Worm (Caenorhabditis elegans) whole organism, late embryonic: ENCODE measurements around the gene unc-18.

Experiments
- C38D4.7 ChIP-seq: fragments of 200-800 bp; sonication (Bioruptor generic); optimal IDR thresholded peaks from 2 replicates; lab custom pipeline; 2018; ENCODE audit warnings: mild to moderate bottlenecking, missing genetic modification characterization, moderate library complexity, missing compliant biosample characterization
- K02D7.2 ChIP-seq: sonication (generic microtip); optimal IDR thresholded peaks from 2 replicates; lab custom pipeline; 2017; ENCODE audit warnings: mild to moderate bottlenecking, missing genetic modification characterization, missing compliant biosample characterization
- K09A11.1 ChIP-seq: sonication (generic microtip); optimal IDR thresholded peaks from 2 replicates; lab custom pipeline; 2017; ENCODE audit warnings: antibody characterized with exemption, mild to moderate bottlenecking, missing genetic modification characterization, missing compliant biosample characterization; ENCODE audit not compliant: insufficient read depth
- T23F11.4 ChIP-seq: fragments of 200-800 bp; sonication (Bioruptor generic); optimal IDR thresholded peaks from 2 replicates; lab custom pipeline; 2018; ENCODE audit warnings: mild to moderate bottlenecking, missing genetic modification characterization, missing compliant biosample characterization
- ama-1 ChIP-seq: fragments of 150-350 bp; optimal IDR thresholded peaks from 2 replicates; lab custom pipeline; 2014
- ceh-2 ChIP-seq: sonication (generic microtip); optimal IDR thresholded peaks from 2 replicates; lab custom pipeline; 2016; ENCODE audit warnings: missing genotype, missing genetic modification characterization, missing compliant biosample characterization
- ceh-30 ChIP-seq: fragments of 150-350 bp; optimal IDR thresholded peaks from 2 replicates; lab custom pipeline; 2014; ENCODE audit warnings: missing biosample characterization, missing genetic modification characterization
- ceh-31 ChIP-seq: sonication (generic microtip); optimal IDR thresholded peaks from 2 replicates; lab custom pipeline; 2016; ENCODE audit warnings: missing genetic modification characterization, missing compliant biosample characterization
- ceh-34 ChIP-seq: sonication (generic microtip); optimal IDR thresholded peaks from 2 replicates; lab custom pipeline; 2016; ENCODE audit warnings: mild to moderate bottlenecking, missing genetic modification characterization, missing compliant biosample characterization
- ceh-45 ChIP-seq: fragments of 200-800 bp; sonication (Bioruptor generic); IDR thresholded peaks from 2 replicates; pipeline ENCODE4 v1.3.6; 2022; ENCODE audit warnings: missing genetic modification reagents, missing genetic modification characterization, missing compliant biosample characterization
- ceh-48 ChIP-seq: sonication (generic microtip); optimal IDR thresholded peaks from 2 replicates; lab custom pipeline; 2016; ENCODE audit warnings: missing genetic modification characterization, inconsistent platforms, missing compliant biosample characterization
- che-1 ChIP-seq: sonication (generic microtip); optimal IDR thresholded peaks from 2 replicates; lab custom pipeline; 2016; ENCODE audit warnings: mild to moderate bottlenecking, missing genetic modification characterization, missing compliant biosample characterization
- dmd-4 ChIP-seq: sonication (generic microtip); optimal IDR thresholded peaks from 2 replicates; lab custom pipeline; 2016; ENCODE audit warnings: borderline replicate concordance, missing genetic modification characterization, missing compliant biosample characterization
- elt-2 ChIP-seq: sonication (generic microtip); optimal IDR thresholded peaks from 2 replicates; lab custom pipeline; 2016; ENCODE audit warnings: missing genetic modification reagents, missing genetic modification characterization, missing compliant biosample characterization
- elt-4 ChIP-seq: sonication (generic microtip); optimal IDR thresholded peaks from 2 replicates; lab custom pipeline; 2016; ENCODE audit warnings: missing genetic modification characterization, missing compliant biosample characterization
- ets-4 ChIP-seq: sonication (generic microtip); optimal IDR thresholded peaks from 2 replicates; lab custom pipeline; 2016; ENCODE audit warnings: missing genetic modification characterization, missing compliant biosample characterization
- eyg-1 ChIP-seq: sonication (generic microtip); optimal IDR thresholded peaks from 2 replicates; lab custom pipeline; 2016; ENCODE audit warnings: missing genotype, missing genetic modification characterization, missing compliant biosample characterization
- fax-1 ChIP-seq: sonication (generic microtip); optimal IDR thresholded peaks from 2 replicates; lab custom pipeline; 2016; ENCODE audit warnings: missing genotype, missing genetic modification characterization, missing compliant biosample characterization
- hlh-13 ChIP-seq: fragments of 200-800 bp; sonication (Bioruptor generic); optimal IDR thresholded peaks from 2 replicates; lab custom pipeline; 2018; ENCODE audit warnings: mild to moderate bottlenecking, missing genetic modification characterization, missing compliant biosample characterization
- hlh-15 ChIP-seq: sonication (generic microtip); optimal IDR thresholded peaks from 2 replicates; lab custom pipeline; 2016; ENCODE audit warnings: missing genetic modification characterization, missing compliant biosample characterization
- hlh-8 ChIP-seq: sonication (generic microtip); optimal IDR thresholded peaks from 2 replicates; lab custom pipeline; 2016; ENCODE audit warnings: missing genotype, missing genetic modification characterization, missing compliant biosample characterization
- lim-6 ChIP-seq: sonication (generic microtip); optimal IDR thresholded peaks from 2 replicates; lab custom pipeline; 2016; ENCODE audit warnings: missing genetic modification characterization, missing compliant biosample characterization
- mec-3 ChIP-seq: sonication (generic microtip); optimal IDR thresholded peaks from 2 replicates; lab custom pipeline; 2016; ENCODE audit warnings: borderline replicate concordance, missing genetic modification characterization, missing compliant biosample characterization
- nhr-11 ChIP-seq: fragments of 150-350 bp; optimal IDR thresholded peaks from 2 replicates; lab custom pipeline; 2014; ENCODE audit warnings: missing biosample characterization, missing genetic modification characterization
- pat-9 ChIP-seq: fragments of 200-800 bp; sonication (Bioruptor generic); optimal IDR thresholded peaks from 2 replicates; lab custom pipeline; 2018; ENCODE audit warnings: mild to moderate bottlenecking, missing genetic modification characterization, moderate library complexity, missing compliant biosample characterization
- pax-1 ChIP-seq: fragments of 150-350 bp; optimal IDR thresholded peaks from 2 replicates; lab custom pipeline; 2014; ENCODE audit warnings: missing biosample characterization, missing genetic modification characterization
- pha-2 ChIP-seq: sonication (generic microtip); optimal IDR thresholded peaks from 2 replicates; lab custom pipeline; 2017; ENCODE audit warnings: mild to moderate bottlenecking, missing genetic modification characterization, missing compliant biosample characterization
- pha-4 ChIP-seq: fragments of 150-350 bp; optimal IDR thresholded peaks from 2 replicates; lab custom pipeline; 2018; ENCODE audit warnings: missing biosample characterization, missing genetic modification reagents, missing genetic modification characterization
- pqm-1 ChIP-seq: sonication (generic microtip); optimal IDR thresholded peaks from 2 replicates; lab custom pipeline; 2016; ENCODE audit warnings: missing genetic modification characterization, missing compliant biosample characterization
- pros-1 ChIP-seq: fragments of 150-350 bp; optimal IDR thresholded peaks from 2 replicates; lab custom pipeline; 2014; ENCODE audit warnings: missing biosample characterization, missing genetic modification reagents, missing genetic modification characterization
- sox-2 ChIP-seq: fragments of 200-800 bp; sonication (Bioruptor generic); IDR thresholded peaks from 2 replicates; pipeline ENCODE4 v1.3.6; 2022; ENCODE audit warnings: missing genetic modification reagents, missing genetic modification characterization, missing compliant biosample characterization
- ttx-3 ChIP-seq: sonication (generic microtip); optimal IDR thresholded peaks from 2 replicates; lab custom pipeline; 2016; ENCODE audit warnings: missing genetic modification reagents, missing genetic modification characterization, missing compliant biosample characterization
- unc-42 ChIP-seq: sonication (generic microtip); optimal IDR thresholded peaks from 2 replicates; lab custom pipeline; 2016; ENCODE audit warnings: missing genotype, missing genetic modification characterization, missing compliant biosample characterization
- unc-55 ChIP-seq: sonication (generic microtip); optimal IDR thresholded peaks from 2 replicates; lab custom pipeline; 2017; ENCODE audit warnings: missing biosample characterization, missing genetic modification reagents, missing genetic modification characterization
- unc-86 ChIP-seq: sonication (generic microtip); optimal IDR thresholded peaks from 2 replicates; lab custom pipeline; 2016; ENCODE audit warnings: missing genetic modification characterization, missing compliant biosample characterization
- ztf-16 ChIP-seq: sonication (generic microtip); optimal IDR thresholded peaks from 2 replicates; lab custom pipeline; 2017; ENCODE audit warnings: missing genetic modification characterization, missing compliant biosample characterization

unc-18 gene

DNA sequence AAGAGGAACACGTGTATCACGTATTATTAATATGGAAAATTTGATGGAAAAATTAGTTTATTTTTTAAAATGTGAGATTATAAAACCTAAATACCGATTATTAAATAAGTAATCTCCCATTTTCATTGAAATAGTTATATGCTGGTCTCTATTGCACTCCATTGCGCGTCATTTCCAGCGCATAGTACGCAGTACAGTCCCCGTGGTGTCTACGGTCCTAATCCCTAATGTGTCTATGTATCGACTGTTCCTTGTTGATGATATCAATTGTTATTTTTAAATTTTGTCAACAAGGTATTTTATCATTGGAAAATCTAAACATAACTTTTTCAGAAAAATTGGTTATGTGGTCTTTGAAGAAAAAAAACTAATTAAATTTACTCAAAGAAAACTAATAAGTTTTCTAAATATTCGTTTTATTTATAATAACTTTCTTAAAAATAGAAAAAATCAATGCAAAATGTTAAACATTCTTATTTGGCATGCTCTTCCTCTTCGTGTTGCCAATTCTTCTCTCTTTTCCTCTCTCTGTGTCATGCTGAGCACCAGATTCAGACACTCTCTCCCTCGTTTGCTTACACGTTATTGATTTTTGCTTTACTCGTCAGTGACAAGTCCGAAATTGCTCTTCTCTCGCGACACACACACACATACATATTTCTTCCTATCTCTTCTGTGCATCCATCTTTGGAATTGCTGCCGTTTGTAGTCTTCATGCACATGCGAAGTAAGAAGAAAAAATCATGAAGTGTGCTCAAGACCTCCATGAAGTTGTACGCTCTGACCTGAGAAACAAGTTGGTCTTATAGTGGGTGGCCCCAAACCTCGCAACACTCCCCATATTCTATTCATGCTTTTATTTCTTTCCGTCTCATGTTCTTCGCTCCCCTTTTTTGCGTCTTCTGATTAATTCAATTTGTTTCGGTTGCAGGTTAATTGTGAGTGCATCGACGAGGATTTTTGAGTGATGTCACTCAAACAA is at the start of gene unc-18:
TSS of gene unc-18 (plus strand) at position 932 of the 982 bp plus-strand sequence.
- peak; percentile 97 for TF ChIP-seq ceh-48 (tag; lab: Kevin White, UChicago)
- TF ChIP-seq ama-1: no peak
- TF ChIP-seq ceh-31 (tag; lab: Kevin White, UChicago): peak; percentile 34
- TF ChIP-seq unc-42: peak; percentile 69

DNA sequence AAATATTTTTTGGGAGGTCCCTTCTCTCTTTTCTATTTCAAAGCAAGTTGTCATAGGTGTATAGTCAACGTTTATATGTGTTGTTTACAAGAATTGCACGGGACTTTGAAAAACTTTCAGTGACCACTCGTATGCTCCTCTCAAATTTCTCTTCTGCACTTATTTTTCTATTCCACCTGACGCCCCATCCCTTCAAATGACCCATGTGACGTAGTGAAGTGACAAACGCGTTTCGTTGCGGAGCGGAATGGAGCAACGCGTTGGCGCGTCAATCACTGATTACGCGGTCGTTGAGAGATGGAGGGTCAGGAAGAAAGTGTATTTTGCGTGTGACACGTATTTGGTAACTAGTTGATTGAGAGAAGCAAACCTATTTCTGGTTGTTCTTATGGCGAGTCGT is 46.7 kb upstream of the unc-18 start:
- TF ChIP-seq K09A11.1 (tag; lab: Kevin White, UChicago): no peak
- no peak for TF ChIP-seq hlh-13 (GFP tag; lab: Kevin White, UChicago)
- TF ChIP-seq ets-4 (tag; lab: Kevin White, UChicago): no peak
- peak; percentile 68 for TF ChIP-seq unc-55
- TF ChIP-seq, all 69 proteins: peak for 1

DNA sequence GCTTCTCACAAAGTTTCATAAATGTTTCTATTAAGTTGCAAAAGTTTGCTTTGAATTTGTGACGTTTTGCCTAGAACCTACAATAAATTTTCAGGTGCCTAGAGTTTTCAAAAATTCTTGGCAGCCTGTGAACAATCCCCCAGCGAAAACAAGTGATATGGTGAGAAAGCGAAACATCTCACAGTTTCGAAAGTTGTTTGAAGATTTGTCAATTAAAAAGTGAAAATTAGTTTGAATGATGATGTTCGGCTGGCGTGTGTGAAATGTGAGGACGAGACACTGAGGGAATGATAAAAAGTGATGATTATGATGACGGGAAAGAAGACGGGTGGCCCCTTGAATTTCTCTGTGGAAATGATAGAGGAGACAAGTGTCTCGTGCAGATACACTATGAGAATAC is 43.9 kb upstream of the unc-18 start:
- TF ChIP-seq ceh-34 (no peak), che-1 (tag; lab: Kevin White, UChicago) (no peak), C38D4.7 (GFP tag; lab: Kevin White, UChicago) (no peak), ztf-16 (tag; lab: Kevin White, UChicago) (no peak), pha-2 (tag; lab: Kevin White, UChicago) (no peak), hlh-15 (tag; lab: Kevin White, UChicago) (no peak), elt-2 (tag; lab: Kevin White, UChicago) (no peak), eyg-1 (no peak), sox-2 (no peak), ets-4 (tag; lab: Kevin White, UChicago) (no peak), fax-1 (tag; lab: Kevin White, UChicago) (no peak), pha-4 (no peak), mec-3 (tag; lab: Kevin White, UChicago) (no peak)

DNA sequence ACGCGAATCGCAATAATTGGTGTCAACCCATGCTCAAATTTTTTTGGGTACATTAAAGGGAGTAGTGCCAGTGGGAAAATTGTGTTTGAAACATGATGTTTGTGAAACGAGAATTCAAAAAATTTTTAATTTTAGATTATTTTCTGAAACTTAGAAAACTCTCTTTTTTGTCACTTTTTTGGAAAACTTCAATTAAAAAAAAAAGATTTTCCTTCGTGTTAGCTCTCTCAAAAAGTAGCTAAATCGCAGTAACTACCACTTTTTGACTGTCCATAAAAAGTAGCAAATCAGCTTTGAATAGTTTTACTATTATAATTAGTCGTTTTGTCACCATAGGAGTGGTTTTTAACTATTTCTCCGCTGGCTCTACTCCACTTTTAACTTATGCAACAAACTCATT is 42.3 kb upstream of the unc-18 start:
- TF ChIP-seq ceh-34: no peak
- TF ChIP-seq unc-86 (tag; lab: Kevin White, UChicago): no peak
- no peak for TF ChIP-seq pqm-1 (tag; lab: Kevin White, UChicago)
- TF ChIP-seq hlh-13 (GFP tag; lab: Kevin White, UChicago): no peak
- no peak for TF ChIP-seq nhr-11
- no peak for TF ChIP-seq ttx-3
- TF ChIP-seq dmd-4 (tag; lab: Kevin White, UChicago): no peak
- TF ChIP-seq ceh-2: no peak
- no peak for TF ChIP-seq unc-42
- TF ChIP-seq ceh-30 (tag; lab: Kevin White, UChicago): no peak
- no peak for TF ChIP-seq K02D7.2
- TF ChIP-seq pax-1: no peak
- no peak for TF ChIP-seq elt-4 (tag; lab: Kevin White, UChicago)
- TF ChIP-seq hlh-15 (tag; lab: Kevin White, UChicago): no peak
- no peak for TF ChIP-seq C38D4.7 (GFP tag; lab: Kevin White, UChicago)
- no peak for TF ChIP-seq T23F11.4 (GFP tag; lab: Kevin White, UChicago)

DNA sequence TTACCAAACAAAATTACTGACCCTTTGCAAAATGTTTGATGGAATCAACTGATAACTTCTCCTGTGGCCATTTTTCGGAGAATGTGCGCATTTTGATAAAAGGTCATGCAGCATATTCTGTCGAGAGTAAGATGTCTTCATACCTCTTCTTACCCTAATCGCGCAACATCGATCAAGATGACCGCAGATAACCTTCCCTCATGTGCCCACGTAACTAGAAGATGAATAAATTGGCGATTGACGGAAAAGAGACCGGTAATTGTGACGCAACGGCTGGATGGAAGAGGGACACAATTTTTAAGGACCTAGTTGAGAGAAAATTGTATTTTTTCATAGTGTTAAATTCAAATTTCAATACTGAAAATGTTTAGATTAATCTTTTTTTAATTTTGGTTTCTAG is 41.9 kb upstream of the unc-18 start:
- TF ChIP-seq pat-9: no peak
- no peak for TF ChIP-seq hlh-13 (GFP tag; lab: Kevin White, UChicago)
- no peak for TF ChIP-seq hlh-8
- no peak for TF ChIP-seq lim-6 (tag; lab: Kevin White, UChicago)
- TF ChIP-seq ceh-45 (GFP tag; lab: Robert Waterston, UW): no peak
- no peak for TF ChIP-seq unc-86 (tag; lab: Kevin White, UChicago)
- TF ChIP-seq pros-1: no peak
- TF ChIP-seq ceh-48 (tag; lab: Kevin White, UChicago): no peak
- no peak for TF ChIP-seq ttx-3
